Worm (Caenorhabditis elegans): ENCODE data around the gene arl-5.

DNA sequence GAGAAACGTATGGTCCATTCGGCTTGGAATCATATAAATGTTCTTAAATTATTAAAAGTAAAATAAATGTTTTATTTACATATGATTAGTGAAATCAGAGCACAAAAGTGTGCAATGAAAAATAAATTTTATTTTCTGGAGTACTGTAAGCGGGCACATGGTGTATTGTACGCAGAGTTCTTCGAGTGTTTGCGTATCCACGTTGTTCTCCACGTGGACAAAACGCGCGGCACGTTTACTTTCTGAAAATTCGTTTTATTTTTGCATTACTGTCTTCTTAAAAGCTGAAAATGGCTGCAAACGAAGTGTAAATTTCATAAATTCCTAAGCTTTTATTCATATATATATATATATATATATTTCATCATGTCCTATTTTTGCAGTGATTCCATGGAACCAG is 9.5 kb downstream of the arl-5 start:
- no peak for TF ChIP-seq elt-2 (tag; optimal IDR thresholded peaks at IDR 0.05)
- TF ChIP-seq ceh-22 (tag; optimal IDR thresholded peaks at IDR 0.05): no peak
- TF ChIP-seq lin-11 (tag; optimal IDR thresholded peaks at IDR 0.05): no peak
- TF ChIP-seq hlh-8 (tag; optimal IDR thresholded peaks at IDR 0.05): no peak
- TF ChIP-seq elt-4 (tag; optimal IDR thresholded peaks at IDR 0.05): no peak
- TF ChIP-seq che-1 (tag; optimal IDR thresholded peaks at IDR 0.05): no peak
- no peak for TF ChIP-seq sox-4 (tag; optimal IDR thresholded peaks at IDR 0.05)
- TF ChIP-seq ceh-30 (tag; optimal IDR thresholded peaks at IDR 0.05): no peak
- TF ChIP-seq nfya-1 (tag; optimal IDR thresholded peaks at IDR 0.05): no peak
- TF ChIP-seq sox-2 (GFP tag; IDR thresholded peaks at IDR 0.05): no peak
- TF ChIP-seq unc-55 (GFP tag; optimal IDR thresholded peaks at IDR 0.05): no peak
- no peak for TF ChIP-seq fax-1 (tag; optimal IDR thresholded peaks at IDR 0.05)
- no peak for TF ChIP-seq ceh-2 (tag; optimal IDR thresholded peaks at IDR 0.05)

All from whole organism, late embryonic.